Fruit fly (Drosophila melanogaster) whole organism, adult: Measurements from ENCODE around the gene CG10469.

Source experiments
- CG14711 ChIP-seq: fragments of 200-800 bp; sonication (Bioruptor generic); optimal IDR thresholded peaks from 2 replicates; lab custom pipeline; 2018; ENCODE audit warnings: missing biosample characterization, mild to moderate bottlenecking, missing genetic modification characterization, moderate library complexity
- CG7101 ChIP-seq: fragments of 200-800 bp; sonication (Bioruptor generic); optimal IDR thresholded peaks from 2 replicates; lab custom pipeline; 2018; ENCODE audit warnings: missing biosample characterization, mild to moderate bottlenecking, missing genetic modification characterization, moderate library complexity
- Hr96 ChIP-seq: fragments of 200-800 bp; sonication (Bioruptor generic); optimal IDR thresholded peaks from 2 replicates; lab custom pipeline; 2016; ENCODE audit warnings: missing biosample characterization, missing genetic modification characterization
- pad ChIP-seq: fragments of 200-800 bp; sonication (Bioruptor generic); optimal IDR thresholded peaks from 3 replicates; lab custom pipeline; 2017; ENCODE audit warnings: missing biosample characterization, missing genetic modification characterization, mild to moderate bottlenecking, moderate library complexity, missing genetic modification reagents

dm6 chr3L:6132009-6132408 is 38.9 kb upstream of the CG10469 start, which contains the start of gene Cpr65Au:
- TF ChIP-seq pad (GFP tag; lab: Kevin White, UChicago) (no peak), CG14711 (tag; lab: Kevin White, UChicago) (no peak), CG7101 (tag; lab: Kevin White, UChicago) (no peak), Hr96 (GFP tag; lab: Kevin White, UChicago) (no peak)
